Fruit fly (Drosophila melanogaster) whole organism, embryonic: ENCODE results near the gene CG4596.

Source experiments
- CG12744 ChIP-seq: fragments of 200-800 bp; sonication (Bioruptor generic); optimal IDR thresholded peaks from 2 replicates; lab custom pipeline; 2016; ENCODE audit warnings: missing biosample characterization, missing genetic modification characterization
- CG15696 ChIP-seq: fragments of 200-800 bp; sonication (Bioruptor generic); optimal IDR thresholded peaks from 2 replicates; lab custom pipeline; 2019; ENCODE audit warnings: missing biosample characterization, mild to moderate bottlenecking, missing genetic modification characterization, moderate library complexity
- CG2129 ChIP-seq: fragments of 200-800 bp; sonication (Bioruptor generic); IDR thresholded peaks from 2 replicates; pipeline ENCODE4 v1.3.6; 2022; ENCODE audit warnings: missing biosample characterization, missing genetic modification characterization; ENCODE audit not compliant: partially characterized antibody
- CG2889 ChIP-seq: fragments of 200-800 bp; sonication (Bioruptor generic); IDR thresholded peaks from 3 replicates; pipeline ENCODE4 v1.3.6; 2022; ENCODE audit warnings: missing biosample characterization, missing genetic modification characterization
- Chrac-16 ChIP-seq: fragments of 200-800 bp; sonication (Bioruptor generic); optimal IDR thresholded peaks from 3 replicates; lab custom pipeline; 2016; ENCODE audit warnings: missing biosample characterization, missing genetic modification characterization
- Jarid2 ChIP-seq: fragments of 200-800 bp; sonication (Bioruptor generic); optimal IDR thresholded peaks from 3 replicates; lab custom pipeline; 2017; ENCODE audit warnings: mild to moderate bottlenecking, missing biosample characterization, missing genetic modification reagents, missing genetic modification characterization
- Sox100B ChIP-seq: fragments of 200-800 bp; sonication (Bioruptor generic); optimal IDR thresholded peaks from 3 replicates; lab custom pipeline; 2018; ENCODE audit warnings: missing biosample characterization, mild to moderate bottlenecking, missing genetic modification characterization
- ac ChIP-seq: fragments of 200-800 bp; sonication (Bioruptor generic); optimal IDR thresholded peaks from 3 replicates; lab custom pipeline; 2017; ENCODE audit warnings: missing biosample characterization, mild to moderate bottlenecking, missing genetic modification characterization
- gfzf ChIP-seq: fragments of 200-800 bp; sonication (Bioruptor generic); optimal IDR thresholded peaks from 2 replicates; lab custom pipeline; 2016; ENCODE audit warnings: missing biosample characterization, mild to moderate bottlenecking, missing genetic modification characterization, moderate library complexity
- gro ChIP-seq: fragments of 200-800 bp; sonication (Bioruptor generic); optimal IDR thresholded peaks from 2 replicates; lab custom pipeline; 2016; ENCODE audit warnings: missing biosample characterization, missing genetic modification characterization
- h ChIP-seq: fragments of >200 bp; optimal IDR thresholded peaks from 2 replicates; lab custom pipeline; 2017
- ken ChIP-seq: fragments of 200-800 bp; sonication (Bioruptor generic); IDR thresholded peaks from 3 replicates; pipeline ENCODE4 v1.3.6; 2022; ENCODE audit warnings: missing biosample characterization, missing genetic modification characterization
- psq ChIP-seq: fragments of 200-800 bp; sonication (Bioruptor generic); optimal IDR thresholded peaks from 2 replicates; lab custom pipeline; 2017; ENCODE audit warnings: missing biosample characterization, missing genetic modification characterization

- TF ChIP-seq gfzf (GFP tag; lab: Kevin White, UChicago) (peak; percentile 98), CG15696 (tag; lab: Kevin White, UChicago) (no peak), Sox100B (GFP tag; lab: Kevin White, UChicago) (no peak), ac (GFP tag; lab: Kevin White, UChicago) (no peak), CG2889 (GFP tag; lab: Robert Waterston, UW) (no peak), Jarid2 (GFP tag; lab: Kevin White, UChicago) (no peak), psq (GFP tag; lab: Kevin White, UChicago) (no peak), gro (GFP tag; lab: Kevin White, UChicago) (peak; percentile 44), Chrac-16 (GFP tag; lab: Kevin White, UChicago) (no peak), h (lab: Kevin White, UChicago) (no peak), CG2129 (no peak), ken (GFP tag; lab: Robert Waterston, UW) (no peak), CG12744 (GFP tag; lab: Kevin White, UChicago) (peak; percentile 34)
Observed at dm6 chr3R:10893327-10893726, 20.5 kb downstream of the CG4596 start, which contains the start of gene CG6621.
